Worm (Caenorhabditis elegans): Measurements from ENCODE around the gene T23G4.127.

The T23G4.127 gene

DNA sequence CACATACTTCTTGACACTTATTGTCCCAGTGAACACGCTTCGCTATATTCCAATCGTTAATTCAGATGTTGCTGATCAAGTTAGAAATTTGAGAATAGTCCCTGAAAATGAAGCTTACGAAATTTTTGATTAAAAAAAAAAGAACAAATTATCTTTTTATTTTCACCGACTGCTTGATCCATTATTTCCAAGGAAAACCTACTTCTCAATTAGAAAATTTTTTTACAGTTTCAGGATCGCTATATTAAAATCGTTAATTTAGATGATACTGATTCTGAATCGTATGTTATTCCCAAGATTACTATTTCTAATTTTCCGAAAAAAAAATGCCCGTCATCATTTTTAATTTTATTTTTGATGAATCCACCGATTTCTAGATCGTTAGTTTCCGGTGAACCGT lies at the start of gene T23G4.127:
Gene T23G4.127, minus strand, starts transcription at position 101 of the 400 bp plus-strand sequence.
- TF ChIP-seq pqm-1 (tag; optimal IDR thresholded peaks at IDR 0.05) = no peak
- no peak for TF ChIP-seq nhr-102 (tag; optimal IDR thresholded peaks at IDR 0.05)
- TF ChIP-seq mdt-29 (GFP tag; IDR thresholded peaks at IDR 0.05) = no peak
- no peak for TF ChIP-seq ceh-20 (GFP tag; IDR thresholded peaks at IDR 0.05)
- no peak for TF ChIP-seq lsy-2 (tag; optimal IDR thresholded peaks at IDR 0.05)
- TF ChIP-seq hlh-30 (tag; optimal IDR thresholded peaks at IDR 0.05; ENCODE audit: insufficient read depth) = no peak
- TF ChIP-seq dmd-6 (GFP tag; IDR thresholded peaks at IDR 0.05) = no peak
- TF ChIP-seq skn-1 (tag; optimal IDR thresholded peaks at IDR 0.05) = no peak
- TF ChIP-seq T20F7.1 (GFP tag; optimal IDR thresholded peaks at IDR 0.05) = no peak

DNA sequence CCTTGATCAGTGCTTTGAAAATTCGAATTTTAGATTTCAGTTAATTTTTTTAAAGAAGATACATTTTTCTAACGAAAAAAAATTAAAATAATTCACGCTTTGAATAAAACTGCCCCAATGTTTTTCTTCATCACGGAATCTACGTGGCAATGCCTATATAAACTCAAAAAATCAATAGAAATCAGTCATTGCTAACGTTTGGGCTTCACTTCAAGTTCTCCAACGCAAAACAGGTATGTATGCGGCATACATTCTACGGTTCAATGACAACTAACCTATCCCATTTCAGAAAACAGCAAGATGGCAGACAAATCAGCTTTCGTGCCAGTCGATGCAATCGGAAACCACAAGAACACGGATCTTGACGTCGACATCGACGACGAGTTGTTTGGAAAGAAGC lies 46.9 kb upstream of the T23G4.127 start, which contains the start of gene C47A4.5:
Gene C47A4.5, plus strand, starts transcription at position 301 of the 400 bp plus-strand sequence.
- TF ChIP-seq nhr-41 (GFP tag; IDR thresholded peaks at IDR 0.05) = no peak
- no peak for TF ChIP-seq nhr-111 (GFP tag; optimal IDR thresholded peaks at IDR 0.05)
- TF ChIP-seq mdt-29 (GFP tag; IDR thresholded peaks at IDR 0.05) = no peak
- TF ChIP-seq dmd-8 (GFP tag; IDR thresholded peaks at IDR 0.05) = no peak
- TF ChIP-seq ceh-82 (tag; optimal IDR thresholded peaks at IDR 0.05) = no peak
- TF ChIP-seq zip-11 (GFP tag; IDR thresholded peaks at IDR 0.05) = no peak
- no peak for TF ChIP-seq hif-1 (tag; optimal IDR thresholded peaks at IDR 0.05)
- TF ChIP-seq duxl-1 (tag; optimal IDR thresholded peaks at IDR 0.05; ENCODE audit: poor library complexity) = no peak
- TF ChIP-seq ztf-7 (tag; optimal IDR thresholded peaks at IDR 0.05) = no peak
- no peak for TF ChIP-seq nhr-77 (tag; optimal IDR thresholded peaks at IDR 0.05)
- no peak for TF ChIP-seq nhr-11 (tag; optimal IDR thresholded peaks at IDR 0.05)
- no peak for TF ChIP-seq nhr-28 (tag; optimal IDR thresholded peaks at IDR 0.05)
- no peak for TF ChIP-seq tra-1 (GFP tag; IDR thresholded peaks at IDR 0.05)
- no peak for TF ChIP-seq lin-29 (GFP tag; IDR thresholded peaks at IDR 0.05)
- no peak for TF ChIP-seq saeg-2 (GFP tag; IDR thresholded peaks at IDR 0.05)
- no peak for TF ChIP-seq Y105C5A.15 (GFP tag; IDR thresholded peaks at IDR 0.05)
- TF ChIP-seq tag-97 (GFP tag; IDR thresholded peaks at IDR 0.05) = no peak
- no peak for TF ChIP-seq lin-1 (GFP tag; IDR thresholded peaks at IDR 0.05)
- TF ChIP-seq daf-19 (GFP tag; conservative IDR thresholded peaks at IDR 0.05) = no peak
- TF ChIP-seq fkh-10 (GFP tag; optimal IDR thresholded peaks at IDR 0.05) = no peak

DNA sequence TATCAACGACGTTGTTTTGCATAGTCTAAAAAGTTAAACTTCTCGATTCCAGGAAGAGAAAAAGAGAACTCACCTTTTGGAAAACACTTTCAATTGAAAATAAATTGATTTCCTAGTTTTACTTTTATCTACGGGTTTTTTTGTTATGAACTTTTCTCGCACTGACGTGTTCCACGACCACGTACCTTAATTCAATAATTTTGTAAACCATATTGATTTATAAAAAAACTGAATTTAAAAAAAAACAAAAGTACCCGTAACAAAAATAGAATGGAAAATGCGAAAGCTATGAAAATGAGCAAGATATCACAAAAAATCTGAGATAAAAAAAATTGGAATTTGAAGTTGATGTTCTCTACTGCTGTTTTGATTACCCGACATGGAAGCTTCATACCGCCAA lies 43.7 kb upstream of the T23G4.127 start, which contains the start of gene C47A4.3:
Gene C47A4.3, minus strand, starts transcription at position 101 of the 400 bp plus-strand sequence.
- no peak for TF ChIP-seq set-16 (GFP tag; IDR thresholded peaks at IDR 0.05)

DNA sequence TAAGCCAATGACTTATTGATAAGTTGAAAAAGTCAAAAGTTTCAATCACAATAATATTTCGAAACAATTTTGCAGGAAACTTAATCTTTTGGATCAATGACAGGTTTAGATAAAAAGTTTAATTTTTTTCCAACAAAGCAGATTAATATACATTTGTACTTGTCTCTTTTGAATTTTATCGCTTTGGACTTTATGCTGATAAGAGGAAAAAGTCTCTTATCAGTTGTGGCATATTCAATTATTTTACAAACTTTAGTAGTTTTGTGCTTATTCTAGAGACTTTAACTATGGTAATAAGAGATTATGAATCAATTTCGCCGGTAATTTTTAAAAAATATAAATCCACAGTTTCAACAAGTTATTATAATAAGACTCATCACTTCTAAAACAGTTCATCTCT lies 29.4 kb upstream of the T23G4.127 start:
- TF ChIP-seq ztf-7 (tag; optimal IDR thresholded peaks at IDR 0.05) (peak; percentile 23), mdl-1 (tag; optimal IDR thresholded peaks at IDR 0.05) (no peak), mxl-3 (GFP tag; optimal IDR thresholded peaks at IDR 0.05) (no peak), daf-16 (GFP tag; optimal IDR thresholded peaks at IDR 0.05) (no peak), daf-16 (tag; optimal IDR thresholded peaks at IDR 0.05) (peak; percentile 42), dve-1 (tag; optimal IDR thresholded peaks at IDR 0.05; ENCODE audit: insufficient read depth) (peak; percentile 84), jun-1 (tag; optimal IDR thresholded peaks at IDR 0.05) (no peak), nhr-48 (tag; optimal IDR thresholded peaks at IDR 0.05) (peak; percentile 11), dmd-6 (GFP tag; IDR thresholded peaks at IDR 0.05) (peak; percentile 58; the same call in 1 of the 2 replicates), lin-1 (GFP tag; IDR thresholded peaks at IDR 0.05) (no peak; the same call in 1 of the 2 replicates), nhr-28 (tag; optimal IDR thresholded peaks at IDR 0.05) (peak; percentile 42), php-3 (GFP tag; IDR thresholded peaks at IDR 0.05) (no peak), pqm-1 (tag; optimal IDR thresholded peaks at IDR 0.05) (peak; percentile 78)
